Worm (Caenorhabditis elegans) whole organism, late embryonic: ENCODE data around the gene C54C6.7.

Experiments used
- ama-1 ChIP-seq: fragments of 150-350 bp; optimal IDR thresholded peaks from 2 replicates; lab custom pipeline; 2014
- che-1 ChIP-seq: sonication (generic microtip); optimal IDR thresholded peaks from 2 replicates; lab custom pipeline; 2016; ENCODE audit warnings: mild to moderate bottlenecking, missing genetic modification characterization, missing compliant biosample characterization
- dve-1 ChIP-seq: sonication (generic microtip); optimal IDR thresholded peaks from 2 replicates; lab custom pipeline; 2017; ENCODE audit warnings: antibody characterized with exemption, mild to moderate bottlenecking, missing genetic modification characterization, missing compliant biosample characterization
- hlh-6 ChIP-seq: sonication (generic microtip); optimal IDR thresholded peaks from 2 replicates; lab custom pipeline; 2016; ENCODE audit warnings: missing genotype, missing genetic modification characterization, missing compliant biosample characterization
- lin-11 ChIP-seq: fragments of 200-800 bp; sonication (Bioruptor generic); optimal IDR thresholded peaks from 2 replicates; lab custom pipeline; 2018; ENCODE audit warnings: mild to moderate bottlenecking, missing genetic modification characterization, missing compliant biosample characterization
- nhr-11 ChIP-seq: fragments of 150-350 bp; optimal IDR thresholded peaks from 2 replicates; lab custom pipeline; 2014; ENCODE audit warnings: missing biosample characterization, missing genetic modification characterization
- odd-2 ChIP-seq: sonication (generic microtip); optimal IDR thresholded peaks from 2 replicates; lab custom pipeline; 2017; ENCODE audit warnings: antibody characterized with exemption, mild to moderate bottlenecking, missing genetic modification characterization, missing compliant biosample characterization
- pax-1 ChIP-seq: fragments of 150-350 bp; optimal IDR thresholded peaks from 2 replicates; lab custom pipeline; 2014; ENCODE audit warnings: missing biosample characterization, missing genetic modification characterization
- unc-3 ChIP-seq, 2 experiments: fragments of 200-800 bp in 1 of 2; sonication (Bioruptor generic) in 1 of 2; sonication (generic microtip) in 1 of 2; conservative IDR thresholded peaks in 1 of 2; optimal IDR thresholded peaks in 1 of 2; 2 replicates each; pipeline versions ENCODE4 v1.3.6 to Lab custom; 2016 to 2022; ENCODE audit warnings: missing compliant biosample characterization in 2 of 2, missing genetic modification characterization in 2 of 2, missing genetic modification reagents in 1 of 2

DNA sequence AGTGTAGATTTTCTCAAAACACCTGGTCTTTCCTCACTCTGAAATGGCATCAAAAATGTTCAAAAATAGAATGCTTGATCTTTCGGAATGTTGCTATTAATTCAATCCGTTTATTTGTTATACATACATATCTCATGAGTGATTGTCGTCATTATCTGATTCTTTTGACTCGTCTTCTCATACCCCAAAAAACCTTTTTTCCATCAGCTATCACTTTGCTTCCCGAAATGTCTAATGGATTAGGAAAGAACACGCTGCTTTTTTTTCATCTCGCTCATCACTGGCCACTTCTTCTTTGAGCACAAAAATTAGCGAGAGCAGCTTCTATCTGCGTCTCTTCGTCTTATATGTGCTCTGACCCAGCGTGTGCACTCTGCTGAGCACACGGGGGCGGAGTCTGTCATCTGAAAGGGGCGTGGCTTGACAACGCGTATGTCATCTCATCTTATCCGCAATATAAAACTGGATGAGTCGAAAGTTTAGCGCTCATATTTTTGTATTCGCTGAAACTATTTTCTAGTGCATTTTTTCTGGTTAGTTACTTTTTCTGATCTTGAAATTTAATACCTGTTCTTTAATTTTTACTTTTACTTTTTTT is 18.6 kb upstream of the C54C6.7 start:
- no peak for TF ChIP-seq che-1 (tag; lab: Kevin White, UChicago)
- TF ChIP-seq lin-11 (tag; lab: Kevin White, UChicago), result no peak
- TF ChIP-seq nhr-11 (tag; lab: Kevin White, UChicago), result no peak
- no peak for TF ChIP-seq hlh-6 (tag; lab: Kevin White, UChicago)
- TF ChIP-seq dve-1, result no peak
- TF ChIP-seq ama-1 (lab: Kevin White, UChicago), result no peak
- no peak for TF ChIP-seq odd-2
- TF ChIP-seq unc-3 (GFP tag; conservative IDR thresholded peaks at IDR 0.05; lab: Robert Waterston, UW), result no peak
- no peak for TF ChIP-seq unc-3 (tag; optimal IDR thresholded peaks at IDR 0.05; lab: Kevin White, UChicago)
- TF ChIP-seq pax-1 (tag; lab: Kevin White, UChicago), result no peak
